Worm (Caenorhabditis elegans): Measurements from ENCODE around the gene F15B10.3.

DNA sequence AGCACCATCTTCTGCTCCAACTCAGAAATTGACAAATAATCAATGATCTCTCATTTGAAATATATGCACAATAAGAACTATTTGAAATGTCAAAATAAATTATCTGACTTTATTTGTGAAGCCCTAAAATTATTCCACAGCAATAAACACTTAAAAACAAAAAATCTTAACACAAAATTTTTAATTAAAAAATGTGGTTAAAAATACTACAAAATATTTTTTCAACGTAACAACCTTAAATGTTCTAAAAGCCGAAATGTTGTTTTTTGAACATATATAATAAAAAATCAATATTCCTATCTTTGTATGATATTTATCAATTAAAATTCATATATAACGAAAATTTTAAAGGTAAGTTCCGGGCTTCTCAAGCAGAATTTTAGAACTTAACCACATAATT lies 3.0 kb upstream of the F15B10.3 start, which contains the start of gene F38A5.8:
- TF ChIP-seq T22C8.4 (GFP tag; IDR thresholded peaks at IDR 0.05) (no peak), med-1 (GFP tag; optimal IDR thresholded peaks at IDR 0.05; ENCODE audit: insufficient read depth) (no peak), tab-1 (GFP tag; IDR thresholded peaks at IDR 0.05) (no peak), flt-1 (GFP tag; IDR thresholded peaks at IDR 0.05) (no peak)
